Worm (Caenorhabditis elegans) whole organism, L4 larva: ENCODE data around the gene F09F7.5.

Source experiments
- R02D3.7 ChIP-seq: fragments of 150-350 bp; sonication (generic microtip); optimal IDR thresholded peaks from 3 replicates; lab custom pipeline; 2014; ENCODE audit warnings: missing biosample characterization, missing genetic modification characterization
- egl-27 ChIP-seq: sonication (generic microtip); optimal IDR thresholded peaks from 3 replicates; lab custom pipeline; 2017; ENCODE audit warnings: missing biosample characterization, missing genetic modification reagents, missing genetic modification characterization
- mep-1 ChIP-seq: fragments of 150-350 bp; sonication (generic microtip); optimal IDR thresholded peaks from 3 replicates; lab custom pipeline; 2014; ENCODE audit warnings: missing biosample characterization, missing genetic modification characterization
- nhr-237 ChIP-seq: sonication (generic microtip); optimal IDR thresholded peaks from 2 replicates; lab custom pipeline; 2017; ENCODE audit warnings: missing biosample characterization, missing genetic modification characterization
- nhr-42 ChIP-seq: fragments of 200-800 bp; sonication (Bioruptor generic); IDR thresholded peaks from 2 replicates; pipeline ENCODE4 v1.3.6; 2022; ENCODE audit warnings: missing genetic modification characterization, missing compliant biosample characterization
- nhr-76 ChIP-seq: fragments of 150-350 bp; optimal IDR thresholded peaks from 2 replicates; lab custom pipeline; 2014; ENCODE audit warnings: missing biosample characterization, missing genetic modification characterization
- pha-4 ChIP-seq, 2 experiments: fragments of 150-350 bp in 1 of 2; fragments of 200-800 bp in 1 of 2; sonication (Bioruptor generic) in 1 of 2; IDR thresholded peaks in 1 of 2; optimal IDR thresholded peaks in 1 of 2; 2 replicates each; pipeline versions ENCODE4 v1.3.6 to Lab custom; 2014 to 2022; ENCODE audit warnings: missing genetic modification characterization in 2 of 2, missing genetic modification reagents in 2 of 2, missing biosample characterization in 1 of 2, missing compliant biosample characterization in 1 of 2
- pqm-1 ChIP-seq: sonication (generic microtip); optimal IDR thresholded peaks from 2 replicates; lab custom pipeline; 2017; ENCODE audit warnings: missing biosample characterization, missing genetic modification characterization
- unc-130 ChIP-seq: sonication (generic microtip); optimal IDR thresholded peaks from 2 replicates; lab custom pipeline; 2016; ENCODE audit warnings: missing genetic modification reagents, missing genetic modification characterization, missing compliant biosample characterization

- no peak for TF ChIP-seq nhr-237 (tag; lab: Kevin White, UChicago)
- no peak for TF ChIP-seq nhr-76
- TF ChIP-seq egl-27 (tag; lab: Kevin White, UChicago) = no peak
- TF ChIP-seq unc-130 (GFP tag; lab: Kevin White, UChicago) = no peak
- no peak for TF ChIP-seq mep-1 (tag; lab: Kevin White, UChicago)
- TF ChIP-seq pha-4 (GFP tag; IDR thresholded peaks at IDR 0.05; lab: Robert Waterston, UW) = no peak
- no peak for TF ChIP-seq pha-4 (tag; optimal IDR thresholded peaks at IDR 0.05; lab: Kevin White, UChicago)
- peak; percentile 70 for TF ChIP-seq pqm-1 (tag; lab: Kevin White, UChicago)
- no peak for TF ChIP-seq R02D3.7 (tag; lab: Kevin White, UChicago)
- TF ChIP-seq nhr-42 (GFP tag; lab: Robert Waterston, UW) = no peak
Observed at ce11 chrIII:5546730-5547129, at the start of gene F09F7.5.
